Fruit fly (Drosophila melanogaster): ENCODE data around the gene CG8087.

Gene CG8087

DNA sequence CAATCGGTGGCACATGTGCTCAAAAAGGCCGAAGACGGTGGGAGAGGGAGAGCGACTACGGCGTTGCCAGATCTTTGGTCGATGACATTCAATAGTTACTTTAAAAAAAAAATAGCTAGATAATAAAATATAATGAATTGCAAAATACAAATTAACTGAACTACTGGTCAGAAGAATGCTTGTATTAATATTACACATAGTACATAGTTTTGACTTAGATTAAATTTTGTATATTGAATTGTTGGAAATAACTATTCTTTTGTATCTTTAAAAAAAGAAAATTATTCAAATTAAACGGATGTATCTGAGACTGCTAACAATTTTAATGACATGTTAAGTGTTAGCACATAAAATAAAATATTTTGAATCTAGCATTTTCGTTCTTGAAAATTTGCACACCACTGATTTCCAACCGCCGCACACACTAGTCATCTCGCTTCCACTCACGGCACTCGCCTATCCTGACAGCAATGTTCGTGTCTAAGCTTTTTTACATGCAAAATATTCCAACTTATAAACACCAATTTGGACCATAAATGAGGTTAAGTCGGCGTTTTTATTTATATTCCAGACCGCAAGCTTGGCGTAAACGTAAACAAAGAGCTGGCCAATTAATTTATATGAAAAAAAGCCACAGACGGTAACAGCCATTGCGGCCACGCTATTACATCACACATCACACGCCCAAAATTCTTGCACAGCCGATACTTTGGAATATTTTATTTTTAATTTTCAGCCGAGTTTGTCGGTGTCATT lies 10.5 kb upstream of the CG8087 start (continued):
- peak; percentile 46 for TF ChIP-seq CG15514 (GFP tag; optimal IDR thresholded peaks at IDR 0.05)
- peak; percentile 13 for TF ChIP-seq nom (GFP tag; optimal IDR thresholded peaks at IDR 0.05)
- no peak for TF ChIP-seq kah (GFP tag; optimal IDR thresholded peaks at IDR 0.05)
- TF ChIP-seq fru (optimal IDR thresholded peaks at IDR 0.05) = no peak
- TF ChIP-seq dpn (GFP tag; optimal IDR thresholded peaks at IDR 0.05) = peak; percentile 58 to 70
- TF ChIP-seq CG4424 (GFP tag; optimal IDR thresholded peaks at IDR 0.05) = peak; percentile 83
- peak; percentile 37 for TF ChIP-seq Hmx (GFP tag; optimal IDR thresholded peaks at IDR 0.05)
- TF ChIP-seq bab2 (GFP tag; optimal IDR thresholded peaks at IDR 0.05) = peak; percentile 59
- TF ChIP-seq CG3847 (GFP tag; IDR thresholded peaks at IDR 0.05) = peak; percentile 69
- TF ChIP-seq exex (tag; optimal IDR thresholded peaks at IDR 0.05) = peak; percentile 27
- no peak for TF ChIP-seq CG16779 (GFP tag; IDR thresholded peaks at IDR 0.05)
- 0 out of 3 replicates have a peak, but pooled peaks have one; percentile 48 for TF ChIP-seq CG11560 (tag; IDR thresholded peaks at IDR 0.05)
- TF ChIP-seq stc (GFP tag; IDR thresholded peaks at IDR 0.05) = no peak
- peak; percentile 70 for TF ChIP-seq CG18619 (GFP tag; optimal IDR thresholded peaks at IDR 0.05)
- TF ChIP-seq CG9876 (GFP tag; optimal IDR thresholded peaks at IDR 0.05) = no peak
- no peak for TF ChIP-seq grn (GFP tag; optimal IDR thresholded peaks at IDR 0.05)
- peak; percentile 10 for TF ChIP-seq MTF-1 (GFP tag; optimal IDR thresholded peaks at IDR 0.05; ENCODE audit: borderline replicate concordance)
- TF ChIP-seq Nf-YC (tag; optimal IDR thresholded peaks at IDR 0.05) = peak; percentile 51
- TF ChIP-seq emc (GFP tag; optimal IDR thresholded peaks at IDR 0.05) = no peak

DNA sequence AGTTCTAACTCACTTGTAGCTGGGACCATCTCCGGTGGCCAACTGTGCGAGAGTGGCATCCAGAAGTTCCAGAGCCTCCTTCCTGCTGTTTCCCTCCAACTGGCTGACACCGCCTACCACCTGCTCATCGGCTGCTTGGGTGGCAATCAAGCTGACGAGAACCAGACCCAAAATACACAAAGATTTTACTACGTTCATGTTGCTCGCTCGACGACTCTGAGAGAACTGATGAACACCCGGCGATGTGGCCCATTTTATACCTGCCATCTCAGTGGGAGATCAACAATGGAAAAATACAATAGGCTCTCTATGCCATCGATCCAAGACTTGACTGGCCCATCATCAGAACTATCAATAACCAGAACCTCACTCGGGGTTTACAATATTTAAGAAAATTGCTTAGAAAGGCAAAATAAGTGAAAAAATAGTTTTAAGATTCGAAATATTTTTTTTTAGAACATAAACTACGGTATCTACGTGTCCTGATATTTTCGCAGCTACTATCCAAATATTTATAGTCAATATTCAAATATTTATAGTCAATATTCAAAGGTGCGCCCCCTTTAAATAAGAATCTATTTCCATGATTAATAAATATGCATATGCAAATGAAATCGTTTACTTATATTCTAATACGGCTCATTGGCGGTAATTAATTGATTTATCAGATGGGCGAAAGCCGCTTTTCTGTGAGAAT lies 5.0 kb upstream of the CG8087 start, which contains the start of gene Cys:
Gene Cys, minus strand, starts transcription at position 234 of the 697 bp plus-strand sequence.
- peak; percentile 24; the same call in 1 of the 2 replicates for TF ChIP-seq MBD-R2 (GFP tag; IDR thresholded peaks at IDR 0.05)
- TF ChIP-seq caup (GFP tag; optimal IDR thresholded peaks at IDR 0.05; ENCODE audit: severe bottlenecking) = no peak
- no peak for TF ChIP-seq CG6175 (GFP tag; IDR thresholded peaks at IDR 0.05)
- peak; percentile 16 for TF ChIP-seq pho (GFP tag; optimal IDR thresholded peaks at IDR 0.05)
- no peak for TF ChIP-seq CG15073 (GFP tag; optimal IDR thresholded peaks at IDR 0.05)
- 0 out of 3 replicates have a peak, but pooled peaks have one; percentile 36 for TF ChIP-seq otp (GFP tag; IDR thresholded peaks at IDR 0.05)
- TF ChIP-seq HmgZ (tag; optimal IDR thresholded peaks at IDR 0.05) = no peak
- peak; percentile 52 for TF ChIP-seq gem (tag; optimal IDR thresholded peaks at IDR 0.05)
- no peak for TF ChIP-seq jumu (GFP tag; optimal IDR thresholded peaks at IDR 0.05)
- no peak for TF ChIP-seq CG12155 (GFP tag; optimal IDR thresholded peaks at IDR 0.05)
- no peak for TF ChIP-seq CG1233 (GFP tag; optimal IDR thresholded peaks at IDR 0.05)
- TF ChIP-seq CG18599 (GFP tag; optimal IDR thresholded peaks at IDR 0.05) = no peak
- peak; percentile 54 for TF ChIP-seq zen (tag; optimal IDR thresholded peaks at IDR 0.05)
- TF ChIP-seq Gug (GFP tag; IDR thresholded peaks at IDR 0.05) = no peak
- TF ChIP-seq CG12299 (tag; optimal IDR thresholded peaks at IDR 0.05) = no peak
- TF ChIP-seq dpn (GFP tag; optimal IDR thresholded peaks at IDR 0.05) = no peak
- TF ChIP-seq CG31365 (tag; optimal IDR thresholded peaks at IDR 0.05) = no peak
- TF ChIP-seq CG9932 (GFP tag; IDR thresholded peaks at IDR 0.05) = peak; percentile 33; the same call in 1 of the 2 replicates
- no peak for TF ChIP-seq gro (GFP tag; optimal IDR thresholded peaks at IDR 0.05)
- TF ChIP-seq row (GFP tag; IDR thresholded peaks at IDR 0.05) = no peak; the same call in 2 of the 3 replicates
- no peak for TF ChIP-seq MTF-1 (GFP tag; optimal IDR thresholded peaks at IDR 0.05; ENCODE audit: borderline replicate concordance)
- TF ChIP-seq H2.0 (GFP tag; IDR thresholded peaks at IDR 0.05) = no peak
- peak; percentile 9 for TF ChIP-seq schlank (tag; optimal IDR thresholded peaks at IDR 0.05)
- no peak for TF ChIP-seq hth (optimal IDR thresholded peaks at IDR 0.05)
- no peak for TF ChIP-seq tup (GFP tag; optimal IDR thresholded peaks at IDR 0.05)
- peak; percentile 50 for TF ChIP-seq bigmax (GFP tag; optimal IDR thresholded peaks at IDR 0.05)
- peak; percentile 43 for TF ChIP-seq dmrt99B (tag; optimal IDR thresholded peaks at IDR 0.05)
- no peak for TF ChIP-seq h (optimal IDR thresholded peaks at IDR 0.05)
- no peak for TF ChIP-seq trh (GFP tag; optimal IDR thresholded peaks at IDR 0.05)
- TF ChIP-seq CG31441 (GFP tag; IDR thresholded peaks at IDR 0.05) = no peak
- TF ChIP-seq CG32772 (GFP tag; IDR thresholded peaks at IDR 0.05) = no peak
- no peak for TF ChIP-seq CG1602 (GFP tag; optimal IDR thresholded peaks at IDR 0.05)

Data from whole organism, embryonic.